In the genomic region with DNA sequence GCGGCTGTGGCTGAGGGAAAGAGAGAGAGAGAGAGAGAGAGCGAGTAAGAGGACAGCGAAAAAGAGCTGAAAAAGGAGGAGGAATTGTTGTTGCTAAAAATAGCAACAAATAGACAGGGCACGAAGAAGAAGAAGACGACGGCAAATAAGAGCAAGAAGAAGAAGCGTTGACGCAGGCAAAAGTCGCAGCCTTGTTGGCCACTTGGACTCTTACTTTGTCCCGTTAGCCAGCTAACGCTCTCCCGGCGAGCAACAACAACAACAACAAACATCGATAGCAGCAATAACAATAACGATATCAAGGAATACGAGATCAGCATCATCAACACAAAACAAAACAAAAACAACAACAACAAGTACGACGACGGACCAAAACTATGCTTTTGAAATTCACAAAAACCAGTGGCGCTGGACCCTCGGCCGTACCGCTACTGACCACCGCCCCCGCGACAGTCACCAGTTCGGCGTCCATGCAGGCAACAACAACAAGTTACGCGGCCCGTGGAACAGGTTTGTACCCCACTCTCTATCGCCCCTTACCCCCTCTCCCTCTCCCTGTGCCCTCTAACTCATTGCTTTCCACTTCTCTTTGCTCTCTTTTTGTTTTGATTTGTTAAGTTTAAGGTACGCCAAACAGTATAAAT, we compare ENCODE assay signal across 2 fruit fly cellular contexts.
TF ChIP-seq lines count a peak whose summit lies in the region.

No protein-coding gene starts in this region.

TF ChIP-seq in whole organism, embryonic, 481 proteins besides CTCF, POLR2A, EP300 and RAD21 (continued from another document):
- TF ChIP-seq CG4360 (GFP tag; IDR thresholded peaks at IDR 0.05; lab: Robert Waterston, UW) (peak; percentile 84), klu (GFP tag; IDR thresholded peaks at IDR 0.05; lab: Robert Waterston, UW) (peak; percentile 37; the same call in 1 of the 2 replicates), CrebB (tag; optimal IDR thresholded peaks at IDR 0.05; lab: Kevin White, UChicago) (no peak), CG10274 (GFP tag; optimal IDR thresholded peaks at IDR 0.05; lab: Kevin White, UChicago) (no peak), row (GFP tag; IDR thresholded peaks at IDR 0.05; lab: Robert Waterston, UW) (peak; percentile 6; the same call in 1 of the 3 replicates), CG10543 (GFP tag; optimal IDR thresholded peaks at IDR 0.05; lab: Kevin White, UChicago) (peak; percentile 5), Trl (optimal IDR thresholded peaks at IDR 0.05; lab: Kevin White, UChicago) (peak; percentile 30 to 79), Trl (GFP tag; optimal IDR thresholded peaks at IDR 0.05; lab: Kevin White, UChicago) (no peak), dpn (GFP tag; optimal IDR thresholded peaks at IDR 0.05; lab: Kevin White, UChicago) (no peak), B-H2 (GFP tag; optimal IDR thresholded peaks at IDR 0.05; lab: Kevin White, UChicago) (peak; percentile 2), sr (GFP tag; IDR thresholded peaks at IDR 0.05; lab: Robert Waterston, UW) (0 out of 3 replicates have a peak, but pooled peaks have one; percentile 8)

TF ChIP-seq in whole organism, prepupa, 60 proteins besides CTCF, POLR2A, EP300 and RAD21 (continued from another document):
- peak; percentile 53 for TF ChIP-seq dsx (GFP tag; optimal IDR thresholded peaks at IDR 0.05; lab: Kevin White, UChicago; ENCODE audit: poor library complexity, severe bottlenecking)
- no peak for TF ChIP-seq CG6854 (GFP tag; optimal IDR thresholded peaks at IDR 0.05; lab: Kevin White, UChicago)
